Fruit fly (Drosophila melanogaster) whole organism, embryonic: ENCODE data around the gene Spn38F.
A peak's percentile ranks its signal among the peaks of the same experiment; 100 is the strongest.

ENCODE experiments used
- Adf1 ChIP-seq: fragments of 200-800 bp; sonication (Bioruptor generic); IDR thresholded peaks from 2 replicates; pipeline ENCODE4 v1.3.6; 2022; ENCODE audit warnings: missing biosample characterization, missing genetic modification characterization
- Atf6 ChIP-seq: fragments of 200-800 bp; sonication (Bioruptor generic); IDR thresholded peaks from 2 replicates; pipeline ENCODE4 v1.3.6; 2022; ENCODE audit warnings: missing biosample characterization, missing genetic modification characterization
- Awh ChIP-seq: fragments of 200-800 bp; sonication (Bioruptor generic); IDR thresholded peaks from 2 replicates; pipeline ENCODE4, ENCODE4 v1.3.6; 2022; ENCODE audit warnings: missing biosample characterization, missing genetic modification characterization
- BEAF-32 ChIP-seq: fragments of 200-800 bp; sonication (Bioruptor generic); optimal IDR thresholded peaks from 3 replicates; lab custom pipeline; 2017; ENCODE audit warnings: missing biosample characterization, missing genetic modification characterization, mild to moderate bottlenecking, moderate library complexity, missing genetic modification reagents
- CG10147 ChIP-seq: fragments of 200-800 bp; sonication (Bioruptor generic); optimal IDR thresholded peaks from 2 replicates; lab custom pipeline; 2019; ENCODE audit warnings: missing biosample characterization, mild to moderate bottlenecking, missing genetic modification characterization, moderate library complexity
- CG10321 ChIP-seq: fragments of 200-800 bp; sonication (Bioruptor generic); IDR thresholded peaks from 2 replicates; pipeline ENCODE4 v1.3.6; 2022; ENCODE audit warnings: missing biosample characterization, missing genetic modification characterization
- CG12155 ChIP-seq: fragments of 200-800 bp; sonication (Bioruptor generic); optimal IDR thresholded peaks from 3 replicates; lab custom pipeline; 2016; ENCODE audit warnings: missing biosample characterization, missing genetic modification characterization
- CG12391 ChIP-seq: fragments of 200-800 bp; sonication (Bioruptor generic); optimal IDR thresholded peaks from 3 replicates; lab custom pipeline; 2018; ENCODE audit warnings: missing biosample characterization, mild to moderate bottlenecking, missing genetic modification characterization, moderate library complexity
- CG13624 ChIP-seq: fragments of 200-800 bp; sonication (Bioruptor generic); optimal IDR thresholded peaks from 2 replicates; lab custom pipeline; 2016; ENCODE audit warnings: missing biosample characterization, missing genetic modification characterization
- CG17802 ChIP-seq: fragments of 200-800 bp; sonication (Bioruptor generic); optimal IDR thresholded peaks from 2 replicates; lab custom pipeline; 2018; ENCODE audit warnings: missing biosample characterization, mild to moderate bottlenecking, missing genetic modification characterization, moderate library complexity
- CG18011 ChIP-seq: fragments of 200-800 bp; sonication (Bioruptor generic); optimal IDR thresholded peaks from 2 replicates; lab custom pipeline; 2017; ENCODE audit warnings: missing biosample characterization, missing genetic modification characterization, mild to moderate bottlenecking, moderate library complexity, missing genotype
- CG18262 ChIP-seq: fragments of 200-800 bp; optimal IDR thresholded peaks from 3 replicates; lab custom pipeline; 2019; ENCODE audit warnings: missing biosample characterization, mild to moderate bottlenecking, missing genetic modification characterization, moderate library complexity
- CG1832 ChIP-seq: fragments of 200-800 bp; sonication (Bioruptor generic); optimal IDR thresholded peaks from 2 replicates; lab custom pipeline; 2017; ENCODE audit warnings: missing biosample characterization, mild to moderate bottlenecking, missing genetic modification characterization, inconsistent platforms
- CG2120 ChIP-seq: fragments of 200-800 bp; sonication (Bioruptor generic); optimal IDR thresholded peaks from 3 replicates; lab custom pipeline; 2016; ENCODE audit warnings: missing biosample characterization, missing genetic modification characterization
- CG32772 ChIP-seq: fragments of 200-800 bp; sonication (Bioruptor generic); IDR thresholded peaks from 2 replicates; pipeline ENCODE4 v1.3.6; 2022; ENCODE audit warnings: missing biosample characterization, missing genetic modification characterization
- CG43689 ChIP-seq: fragments of 200-800 bp; sonication (Bioruptor generic); IDR thresholded peaks from 2 replicates; pipeline ENCODE4 v1.3.6; 2022; ENCODE audit warnings: missing biosample characterization, missing genetic modification characterization
- CG4707 ChIP-seq: fragments of 200-800 bp; sonication (Bioruptor generic); optimal IDR thresholded peaks from 2 replicates; lab custom pipeline; 2018; ENCODE audit warnings: missing biosample characterization, mild to moderate bottlenecking, missing genetic modification characterization, moderate library complexity
- CG4820 ChIP-seq: fragments of 200-800 bp; sonication (Bioruptor generic); optimal IDR thresholded peaks from 3 replicates; lab custom pipeline; 2016; ENCODE audit warnings: missing biosample characterization, missing genetic modification characterization
- CG5953 ChIP-seq: fragments of 200-800 bp; sonication (Bioruptor generic); IDR thresholded peaks from 2 replicates; pipeline ENCODE4 v1.3.6; 2022; ENCODE audit warnings: missing biosample characterization, missing genetic modification characterization
- CG7372 ChIP-seq: fragments of 200-800 bp; sonication (Bioruptor generic); IDR thresholded peaks from 2 replicates; pipeline ENCODE4 v1.3.6; 2022; ENCODE audit warnings: missing biosample characterization, missing genetic modification characterization
- CG7963 ChIP-seq: fragments of 200-800 bp; sonication (Bioruptor generic); IDR thresholded peaks from 3 replicates; pipeline ENCODE4 v1.3.6; 2022; ENCODE audit warnings: missing biosample characterization, missing genetic modification characterization; ENCODE audit not compliant: partially characterized antibody
- CG8388 ChIP-seq: fragments of 200-800 bp; sonication (Bioruptor generic); optimal IDR thresholded peaks from 2 replicates; lab custom pipeline; 2019; ENCODE audit warnings: missing biosample characterization, mild to moderate bottlenecking, missing genetic modification characterization, moderate library complexity
- CTCF ChIP-seq: fragments of 200-800 bp; sonication (Bioruptor generic); optimal IDR thresholded peaks from 2 replicates; lab custom pipeline; 2017; ENCODE audit warnings: missing biosample characterization, mild to moderate bottlenecking, missing genetic modification characterization, moderate library complexity
- CoRest ChIP-seq: fragments of 200-800 bp; sonication (Bioruptor generic); optimal IDR thresholded peaks from 3 replicates; lab custom pipeline; 2018; ENCODE audit warnings: missing biosample characterization, mild to moderate bottlenecking, missing genetic modification characterization, moderate library complexity
- Dek ChIP-seq: fragments of 200-800 bp; sonication (Bioruptor generic); optimal IDR thresholded peaks from 3 replicates; lab custom pipeline; 2019; ENCODE audit warnings: missing biosample characterization, mild to moderate bottlenecking, missing genetic modification characterization, moderate library complexity
- Dip2 ChIP-seq: fragments of 200-800 bp; sonication (Bioruptor generic); IDR thresholded peaks from 2 replicates; pipeline ENCODE4 v1.3.6; 2022; ENCODE audit warnings: missing biosample characterization, missing genetic modification characterization
- Ets65A ChIP-seq: fragments of 200-800 bp; sonication (Bioruptor generic); peaks from one replicate; lab custom pipeline; 2016; ENCODE audit warnings: missing biosample characterization, missing genetic modification characterization
- Ets97D ChIP-seq: fragments of 200-800 bp; sonication (Bioruptor generic); optimal IDR thresholded peaks from 3 replicates; lab custom pipeline; 2016; ENCODE audit warnings: missing biosample characterization, missing genetic modification characterization
- Fer3 ChIP-seq: fragments of 200-800 bp; sonication (Bioruptor generic); optimal IDR thresholded peaks from 2 replicates; lab custom pipeline; 2018; ENCODE audit warnings: missing biosample characterization, mild to moderate bottlenecking, missing genetic modification characterization, moderate library complexity
- Gug ChIP-seq: fragments of 200-800 bp; sonication (Bioruptor generic); IDR thresholded peaks from 4 replicates; pipeline ENCODE4 v1.3.6; 2022; ENCODE audit warnings: missing biosample characterization, missing genetic modification characterization
- H2.0 ChIP-seq: fragments of 200-800 bp; sonication (Bioruptor generic); IDR thresholded peaks from 2 replicates; pipeline ENCODE4 v1.3.6; 2022; ENCODE audit warnings: missing biosample characterization, missing genetic modification characterization
- Lim3 ChIP-seq: fragments of 200-800 bp; sonication (Bioruptor generic); IDR thresholded peaks from 2 replicates; pipeline ENCODE4 v1.3.6; 2022; ENCODE audit warnings: missing biosample characterization, missing genetic modification characterization
- NfI ChIP-seq: fragments of 200-800 bp; sonication (Bioruptor generic); optimal IDR thresholded peaks from 3 replicates; lab custom pipeline; 2018; ENCODE audit warnings: missing biosample characterization, mild to moderate bottlenecking, missing genetic modification characterization, moderate library complexity
- Usf ChIP-seq: fragments of 200-800 bp; sonication (Bioruptor generic); optimal IDR thresholded peaks from 2 replicates; lab custom pipeline; 2017; ENCODE audit warnings: missing genotype, missing biosample characterization, missing genetic modification characterization
- Xbp1 ChIP-seq: fragments of 200-800 bp; sonication (Bioruptor generic); optimal IDR thresholded peaks from 3 replicates; lab custom pipeline; 2016; ENCODE audit warnings: missing biosample characterization, mild to moderate bottlenecking, missing genetic modification characterization
- br ChIP-seq: fragments of >200 bp; optimal IDR thresholded peaks from 2 replicates; lab custom pipeline; 2017
- cato ChIP-seq: fragments of 200-800 bp; sonication (Bioruptor generic); optimal IDR thresholded peaks from 2 replicates; lab custom pipeline; 2016; ENCODE audit warnings: missing biosample characterization, missing genetic modification characterization, borderline replicate concordance
- ewg ChIP-seq: fragments of 200-800 bp; sonication (Bioruptor generic); optimal IDR thresholded peaks from 3 replicates; lab custom pipeline; 2017; ENCODE audit warnings: mild to moderate bottlenecking, missing biosample characterization, missing genetic modification reagents, missing genetic modification characterization
- gsb ChIP-seq: fragments of 200-800 bp; sonication (Bioruptor generic); IDR thresholded peaks from 2 replicates; pipeline ENCODE4 v1.3.6; 2022; ENCODE audit warnings: missing biosample characterization, missing genetic modification characterization
- h ChIP-seq: fragments of >200 bp; optimal IDR thresholded peaks from 2 replicates; lab custom pipeline; 2017
- knrl ChIP-seq: fragments of 200-800 bp; sonication (Bioruptor generic); IDR thresholded peaks from 3 replicates; pipeline ENCODE4 v1.3.6; 2022; ENCODE audit warnings: missing biosample characterization, missing genetic modification characterization; ENCODE audit not compliant: partially characterized antibody
- pros ChIP-seq: fragments of 200-800 bp; sonication (Bioruptor generic); optimal IDR thresholded peaks from 3 replicates; lab custom pipeline; 2019; ENCODE audit warnings: missing biosample characterization, mild to moderate bottlenecking, missing genetic modification characterization, moderate library complexity
- sc ChIP-seq, 3 experiments: fragments of >200 bp in 2 of 3; fragments of 200-800 bp in 1 of 3; sonication (Bioruptor generic) in 1 of 3; optimal IDR thresholded peaks; 2 replicates in 2 of 3; 3 replicates in 1 of 3; lab custom pipeline; 2017; ENCODE audit warnings: mild to moderate bottlenecking in 1 of 3, missing biosample characterization in 1 of 3, missing genetic modification characterization in 1 of 3, missing genetic modification reagents in 1 of 3
- seq ChIP-seq: fragments of 200-800 bp; sonication (Bioruptor generic); IDR thresholded peaks from 2 replicates; pipeline ENCODE4 v1.3.6; 2022; ENCODE audit warnings: missing biosample characterization, missing genetic modification characterization
- shn ChIP-seq: fragments of 200-800 bp; sonication (Bioruptor generic); optimal IDR thresholded peaks from 3 replicates; lab custom pipeline; 2016; ENCODE audit warnings: missing biosample characterization, missing genetic modification characterization
- slp2 ChIP-seq: fragments of 200-800 bp; sonication (Bioruptor generic); optimal IDR thresholded peaks from 2 replicates; lab custom pipeline; 2016; ENCODE audit warnings: missing biosample characterization, missing genetic modification characterization
- sna ChIP-seq: fragments of 200-800 bp; sonication (Bioruptor generic); IDR thresholded peaks from 2 replicates; pipeline ENCODE4 v1.3.6; 2022; ENCODE audit warnings: missing biosample characterization, missing genetic modification characterization; ENCODE audit not compliant: partially characterized antibody
- tll ChIP-seq, 2 experiments: fragments of 200-800 bp in 1 of 2; fragments of >200 bp in 1 of 2; sonication (Bioruptor generic) in 1 of 2; optimal IDR thresholded peaks; 2 replicates each; lab custom pipeline; 2017 to 2019; ENCODE audit warnings: missing biosample characterization in 2 of 2, missing genetic modification characterization in 2 of 2, mild to moderate bottlenecking in 1 of 2, moderate library complexity in 1 of 2
- ttk ChIP-seq: fragments of 200-800 bp; sonication (Bioruptor generic); IDR thresholded peaks from 2 replicates; pipeline ENCODE4 v2.1.2; 2022; ENCODE audit warnings: missing biosample characterization, missing genetic modification characterization

Spn38F gene

DNA sequence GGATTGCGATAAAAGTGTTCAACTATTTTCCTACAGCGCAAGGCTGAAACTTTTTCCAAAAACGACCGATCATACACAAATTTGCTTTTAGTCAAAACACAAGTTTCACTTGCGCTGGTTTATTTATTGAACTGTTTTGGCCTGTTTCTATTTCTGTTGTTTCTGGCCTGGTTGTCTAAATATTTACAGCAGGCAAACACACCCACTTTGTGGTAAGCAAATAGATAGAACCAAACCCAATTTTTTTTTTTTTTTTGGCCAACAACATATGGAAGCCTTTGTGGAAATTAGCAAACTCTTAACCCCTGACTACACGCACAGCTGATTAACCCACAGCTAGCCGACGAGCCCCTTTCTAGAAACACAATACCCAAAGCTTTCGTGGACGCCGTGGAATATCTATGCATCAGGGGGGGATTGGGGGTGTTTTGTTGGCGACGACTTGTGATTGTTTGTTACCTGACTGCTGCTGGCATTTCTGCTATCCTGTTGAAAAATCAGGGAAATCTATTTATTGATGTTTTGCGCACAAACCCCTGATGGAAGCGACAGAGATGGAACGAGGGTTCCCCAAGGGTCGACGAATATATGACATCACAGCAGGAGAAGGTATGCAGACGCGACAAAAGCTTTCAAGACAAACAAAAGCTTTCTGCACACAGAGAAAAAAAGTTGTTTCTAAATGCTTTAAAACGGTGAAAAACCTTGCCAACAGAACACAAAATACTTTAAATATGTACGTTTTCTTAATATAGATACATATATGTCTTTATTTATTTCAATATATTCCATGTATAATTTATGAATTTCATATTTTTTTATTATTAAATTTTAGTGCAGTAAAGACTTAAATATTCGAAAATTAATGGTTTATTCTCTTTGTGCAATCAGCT, 29.9 kb downstream of the Spn38F start (continued):
- TF ChIP-seq Fer3 (tag; lab: Kevin White, UChicago) (peak; percentile 73), Adf1 (peak; percentile 20; the same call in 1 of the 2 replicates), sc (optimal IDR thresholded peaks at IDR 0.05; lab: Kevin White, UChicago) (no peak), sc (GFP tag; optimal IDR thresholded peaks at IDR 0.05; lab: Kevin White, UChicago) (no peak), slp2 (GFP tag; lab: Kevin White, UChicago) (no peak), shn (GFP tag; lab: Kevin White, UChicago) (no peak), CG1832 (GFP tag; lab: Kevin White, UChicago) (no peak), gsb (GFP tag; lab: Robert Waterston, UW) (peak; percentile 22; the same call in 1 of the 2 replicates), h (lab: Kevin White, UChicago) (no peak), ewg (GFP tag; lab: Kevin White, UChicago) (peak; percentile 15), CG13624 (GFP tag; lab: Kevin White, UChicago) (peak; percentile 6), CG10147 (GFP tag; lab: Kevin White, UChicago) (peak; percentile 27), CG4707 (peak; percentile 41), Awh (GFP tag; lab: Robert Waterston, UW) (no peak), sna (GFP tag; lab: Robert Waterston, UW) (0 out of 2 replicates have a peak, but pooled peaks have one; percentile 18), Gug (GFP tag; lab: Robert Waterston, UW) (no peak), CG8388 (peak; percentile 1), Dek (peak; percentile 44), seq (GFP tag; lab: Robert Waterston, UW) (peak; percentile 23), CG18011 (GFP tag; lab: Kevin White, UChicago) (peak; percentile 52), CG7963 (no peak), pros (no peak), Lim3 (GFP tag; lab: Robert Waterston, UW) (no peak), CG12155 (GFP tag; lab: Kevin White, UChicago) (peak; percentile 18), CG12391 (tag; lab: Kevin White, UChicago) (peak; percentile 51), CG10321 (GFP tag; lab: Robert Waterston, UW) (0 out of 2 replicates have a peak, but pooled peaks have one; percentile 3), CG32772 (GFP tag; lab: Robert Waterston, UW) (peak; percentile 45; the same call in 1 of the 2 replicates), Atf6 (GFP tag; lab: Robert Waterston, UW) (peak; percentile 74), CG5953 (no peak), CG43689 (GFP tag; lab: Robert Waterston, UW) (no peak), NfI (GFP tag; lab: Kevin White, UChicago) (peak; percentile 43), CG18262 (tag; lab: Kevin White, UChicago) (peak; percentile 39), CoRest (tag; lab: Kevin White, UChicago) (peak; percentile 55), CG17802 (tag; lab: Kevin White, UChicago) (no peak), Ets65A (no peak), tll (GFP tag; optimal IDR thresholded peaks at IDR 0.05; lab: Kevin White, UChicago) (no peak), cato (no peak), ttk (GFP tag; lab: Robert Waterston, UW) (0 out of 2 replicates have a peak, but pooled peaks have one; percentile 12), CG4820 (no peak), H2.0 (GFP tag; lab: Robert Waterston, UW) (no peak), Xbp1 (GFP tag; lab: Kevin White, UChicago) (peak; percentile 13), knrl (no peak), Ets97D (GFP tag; lab: Kevin White, UChicago) (no peak), CG2120 (peak; percentile 53), br (no peak), Dip2 (GFP tag; lab: Robert Waterston, UW) (no peak), CG7372 (GFP tag; lab: Robert Waterston, UW) (no peak), Usf (GFP tag; lab: Kevin White, UChicago) (no peak), BEAF-32 (no peak), CTCF (GFP tag; lab: Kevin White, UChicago) (no peak)
